Fruit fly (Drosophila melanogaster) whole organism, embryonic: Measurements from ENCODE around the gene Tnpo.

Experiments used
- Awh ChIP-seq: fragments of 200-800 bp; sonication (Bioruptor generic); IDR thresholded peaks from 2 replicates; pipeline ENCODE4, ENCODE4 v1.3.6; 2022; ENCODE audit warnings: missing biosample characterization, missing genetic modification characterization
- CG10274 ChIP-seq: fragments of 200-800 bp; sonication (Bioruptor generic); optimal IDR thresholded peaks from 3 replicates; lab custom pipeline; 2017; ENCODE audit warnings: missing biosample characterization, mild to moderate bottlenecking, missing genetic modification characterization
- CG10979 ChIP-seq: fragments of 200-800 bp; sonication (Bioruptor generic); optimal IDR thresholded peaks from 2 replicates; lab custom pipeline; 2018; ENCODE audit warnings: missing biosample characterization, mild to moderate bottlenecking, missing genetic modification characterization, moderate library complexity
- CG11398 ChIP-seq: fragments of 200-800 bp; sonication (Bioruptor generic); optimal IDR thresholded peaks from 2 replicates; lab custom pipeline; 2016; ENCODE audit warnings: missing biosample characterization, missing genetic modification characterization
- CG11504 ChIP-seq: fragments of 200-800 bp; sonication (Bioruptor generic); optimal IDR thresholded peaks from 3 replicates; lab custom pipeline; 2019; ENCODE audit warnings: missing biosample characterization, mild to moderate bottlenecking, missing genetic modification characterization, moderate library complexity
- CG12299 ChIP-seq: fragments of 200-800 bp; sonication (Bioruptor generic); optimal IDR thresholded peaks from 2 replicates; lab custom pipeline; 2018; ENCODE audit warnings: missing biosample characterization, mild to moderate bottlenecking, missing genetic modification characterization
- CG15479 ChIP-seq: fragments of 200-800 bp; sonication (Bioruptor generic); optimal IDR thresholded peaks from 3 replicates; lab custom pipeline; 2019; ENCODE audit warnings: missing biosample characterization, mild to moderate bottlenecking, missing genetic modification characterization, moderate library complexity
- CG2120 ChIP-seq: fragments of 200-800 bp; sonication (Bioruptor generic); optimal IDR thresholded peaks from 3 replicates; lab custom pipeline; 2016; ENCODE audit warnings: missing biosample characterization, missing genetic modification characterization
- CG2129 ChIP-seq: fragments of 200-800 bp; sonication (Bioruptor generic); IDR thresholded peaks from 2 replicates; pipeline ENCODE4 v1.3.6; 2022; ENCODE audit warnings: missing biosample characterization, missing genetic modification characterization; ENCODE audit not compliant: partially characterized antibody
- CG2875 ChIP-seq: fragments of 200-800 bp; sonication (Bioruptor generic); optimal IDR thresholded peaks from 2 replicates; lab custom pipeline; 2017; ENCODE audit warnings: missing biosample characterization, mild to moderate bottlenecking, missing genetic modification characterization, missing genetic modification reagents
- CG30020 ChIP-seq: fragments of 200-800 bp; optimal IDR thresholded peaks from 2 replicates; lab custom pipeline; 2019; ENCODE audit warnings: missing biosample characterization, mild to moderate bottlenecking, missing genetic modification characterization, moderate library complexity
- CG3065 ChIP-seq: fragments of 200-800 bp; sonication (Bioruptor generic); optimal IDR thresholded peaks from 2 replicates; lab custom pipeline; 2016; ENCODE audit warnings: missing biosample characterization, missing genetic modification characterization
- CG32532 ChIP-seq: fragments of 200-800 bp; sonication (Bioruptor generic); IDR thresholded peaks from 2 replicates; pipeline ENCODE4 v1.3.6; 2022; ENCODE audit warnings: missing biosample characterization, missing genetic modification characterization
- CG4854 ChIP-seq: fragments of 200-800 bp; sonication (Bioruptor generic); optimal IDR thresholded peaks from 2 replicates; lab custom pipeline; 2016; ENCODE audit warnings: missing biosample characterization, missing genetic modification characterization, inconsistent platforms
- CG5245 ChIP-seq: fragments of 200-800 bp; sonication (Bioruptor generic); optimal IDR thresholded peaks from 3 replicates; lab custom pipeline; 2016; ENCODE audit warnings: missing biosample characterization, missing genetic modification characterization
- CG6854 ChIP-seq: fragments of 200-800 bp; sonication (Bioruptor generic); optimal IDR thresholded peaks from 3 replicates; lab custom pipeline; 2017; ENCODE audit warnings: missing biosample characterization, mild to moderate bottlenecking, missing genetic modification characterization
- CG8089 ChIP-seq: fragments of 200-800 bp; sonication (Bioruptor generic); optimal IDR thresholded peaks from 3 replicates; lab custom pipeline; 2016; ENCODE audit warnings: missing biosample characterization, missing genetic modification characterization
- CG9215 ChIP-seq: fragments of 200-800 bp; sonication (Bioruptor generic); IDR thresholded peaks from 2 replicates; pipeline ENCODE4 v1.3.6; 2022; ENCODE audit warnings: missing biosample characterization, missing genetic modification characterization
- CoRest ChIP-seq: fragments of 200-800 bp; sonication (Bioruptor generic); optimal IDR thresholded peaks from 3 replicates; lab custom pipeline; 2018; ENCODE audit warnings: missing biosample characterization, mild to moderate bottlenecking, missing genetic modification characterization, moderate library complexity
- D ChIP-seq, 2 experiments: fragments of 200-800 bp in 1 of 2; fragments of >200 bp in 1 of 2; sonication (Bioruptor generic) in 1 of 2; optimal IDR thresholded peaks; 2 replicates in 1 of 2; 3 replicates in 1 of 2; lab custom pipeline; 2017; ENCODE audit warnings: mild to moderate bottlenecking in 1 of 2, missing biosample characterization in 1 of 2, missing genetic modification characterization in 1 of 2, missing genetic modification reagents in 1 of 2
- D19B ChIP-seq: fragments of 200-800 bp; sonication (Bioruptor generic); optimal IDR thresholded peaks from 2 replicates; lab custom pipeline; 2017; ENCODE audit warnings: missing biosample characterization, mild to moderate bottlenecking, missing genetic modification characterization
- Dad ChIP-seq: fragments of 200-800 bp; sonication (Bioruptor generic); optimal IDR thresholded peaks from 3 replicates; lab custom pipeline; 2016; ENCODE audit warnings: missing biosample characterization, missing genetic modification characterization
- Dll ChIP-seq: fragments of 200-800 bp; sonication (Bioruptor generic); IDR thresholded peaks from 4 replicates; pipeline ENCODE4 v1.3.6; 2022; ENCODE audit warnings: missing biosample characterization, missing genetic modification characterization; ENCODE audit not compliant: partially characterized antibody
- Doc2 ChIP-seq: fragments of 200-800 bp; sonication (Bioruptor generic); IDR thresholded peaks from 2 replicates; pipeline ENCODE4 v1.3.6; 2022; ENCODE audit warnings: missing biosample characterization, missing genetic modification characterization
- Dp ChIP-seq: fragments of 200-800 bp; sonication (Bioruptor generic); optimal IDR thresholded peaks from 2 replicates; lab custom pipeline; 2018; ENCODE audit warnings: missing biosample characterization, mild to moderate bottlenecking, missing genetic modification characterization, moderate library complexity
- Eip74EF ChIP-seq, 2 experiments: fragments of 200-800 bp in 1 of 2; fragments of >200 bp in 1 of 2; sonication (Bioruptor generic) in 1 of 2; optimal IDR thresholded peaks; 2 replicates each; lab custom pipeline; 2017 to 2019; ENCODE audit warnings: missing biosample characterization in 2 of 2, missing genetic modification characterization in 2 of 2, mild to moderate bottlenecking in 1 of 2, moderate library complexity in 1 of 2
- Hr78 ChIP-seq, 2 experiments: fragments of 200-800 bp in 1 of 2; fragments of >200 bp in 1 of 2; sonication (Bioruptor generic) in 1 of 2; optimal IDR thresholded peaks; 2 replicates each; lab custom pipeline; 2017 to 2019; ENCODE audit warnings: missing biosample characterization in 2 of 2, missing genetic modification characterization in 2 of 2, mild to moderate bottlenecking in 1 of 2, moderate library complexity in 1 of 2
- Poxn ChIP-seq: fragments of 200-800 bp; sonication (Bioruptor generic); IDR thresholded peaks from 2 replicates; pipeline ENCODE4 v1.3.6; 2022; ENCODE audit warnings: missing biosample characterization, missing genetic modification characterization
- Ptx1 ChIP-seq: fragments of 200-800 bp; sonication (Bioruptor generic); IDR thresholded peaks from 2 replicates; pipeline ENCODE4 v1.3.6; 2022; ENCODE audit warnings: missing biosample characterization, missing genetic modification characterization
- Sox100B ChIP-seq: fragments of 200-800 bp; sonication (Bioruptor generic); optimal IDR thresholded peaks from 3 replicates; lab custom pipeline; 2018; ENCODE audit warnings: missing biosample characterization, mild to moderate bottlenecking, missing genetic modification characterization
- ab ChIP-seq: fragments of 200-800 bp; sonication (Bioruptor generic); optimal IDR thresholded peaks from 2 replicates; lab custom pipeline; 2016; ENCODE audit warnings: missing biosample characterization, missing genetic modification characterization
- bowl ChIP-seq: fragments of 200-800 bp; sonication (Bioruptor generic); IDR thresholded peaks from 2 replicates; pipeline ENCODE4 v1.3.6; 2022; ENCODE audit warnings: missing biosample characterization, missing genetic modification characterization
- btn ChIP-seq: fragments of 200-800 bp; sonication (Bioruptor generic); optimal IDR thresholded peaks from 2 replicates; lab custom pipeline; 2016; ENCODE audit warnings: missing biosample characterization, missing genetic modification characterization
- caup ChIP-seq: fragments of 200-800 bp; sonication (Bioruptor generic); optimal IDR thresholded peaks from 3 replicates; lab custom pipeline; 2017; ENCODE audit warnings: missing biosample characterization, mild to moderate bottlenecking, missing genetic modification characterization, moderate library complexity; ENCODE audit not compliant: severe bottlenecking
- disco-r ChIP-seq: fragments of 200-800 bp; sonication (Bioruptor generic); optimal IDR thresholded peaks from 2 replicates; lab custom pipeline; 2016; ENCODE audit warnings: missing biosample characterization, missing genetic modification characterization
- dmrt11E ChIP-seq: fragments of 200-800 bp; sonication (Bioruptor generic); optimal IDR thresholded peaks from 3 replicates; lab custom pipeline; 2018; ENCODE audit warnings: missing biosample characterization, mild to moderate bottlenecking, missing genetic modification characterization, moderate library complexity
- esg ChIP-seq: fragments of 200-800 bp; sonication (Bioruptor generic); conservative IDR thresholded peaks from 2 replicates; pipeline ENCODE4 v1.3.6; 2022; ENCODE audit warnings: missing biosample characterization, missing genetic modification characterization
- gcm2 ChIP-seq: fragments of 200-800 bp; sonication (Bioruptor generic); optimal IDR thresholded peaks from 2 replicates; lab custom pipeline; 2016; ENCODE audit warnings: missing biosample characterization, missing genetic modification characterization
- hbn ChIP-seq: fragments of 200-800 bp; sonication (Bioruptor generic); IDR thresholded peaks from 2 replicates; pipeline ENCODE4 v1.3.6; 2022; ENCODE audit warnings: missing biosample characterization, missing genetic modification characterization; ENCODE audit not compliant: partially characterized antibody
- klu ChIP-seq: fragments of 200-800 bp; sonication (Bioruptor generic); IDR thresholded peaks from 2 replicates; pipeline ENCODE4 v1.3.6; 2022; ENCODE audit warnings: missing biosample characterization, missing genetic modification characterization
- luna ChIP-seq: fragments of 200-800 bp; sonication (Bioruptor generic); optimal IDR thresholded peaks from 2 replicates; lab custom pipeline; 2016; ENCODE audit warnings: missing biosample characterization, missing genetic modification characterization
- pfk ChIP-seq: fragments of 200-800 bp; sonication (Bioruptor generic); optimal IDR thresholded peaks from 2 replicates; lab custom pipeline; 2018; ENCODE audit warnings: missing biosample characterization, mild to moderate bottlenecking, missing genetic modification characterization, moderate library complexity
- psq ChIP-seq: fragments of 200-800 bp; sonication (Bioruptor generic); optimal IDR thresholded peaks from 2 replicates; lab custom pipeline; 2017; ENCODE audit warnings: missing biosample characterization, missing genetic modification characterization
- repo ChIP-seq: fragments of 200-800 bp; sonication (Bioruptor generic); optimal IDR thresholded peaks from 2 replicates; lab custom pipeline; 2016; ENCODE audit warnings: missing biosample characterization, missing genetic modification characterization
- stwl ChIP-seq: fragments of 200-800 bp; sonication (Bioruptor generic); optimal IDR thresholded peaks from 3 replicates; lab custom pipeline; 2018; ENCODE audit warnings: missing biosample characterization, mild to moderate bottlenecking, missing genetic modification characterization, moderate library complexity
- tgo ChIP-seq: fragments of 200-800 bp; sonication (Bioruptor generic); IDR thresholded peaks from 3 replicates; pipeline ENCODE4 v1.3.6; 2022; ENCODE audit warnings: missing biosample characterization, missing genetic modification characterization
- tio ChIP-seq: fragments of 200-800 bp; sonication (Bioruptor generic); optimal IDR thresholded peaks from 2 replicates; lab custom pipeline; 2017; ENCODE audit warnings: missing biosample characterization, missing genetic modification characterization, inconsistent platforms
- zfh2 ChIP-seq: fragments of 200-800 bp; sonication (Bioruptor generic); optimal IDR thresholded peaks from 2 replicates; lab custom pipeline; 2016; ENCODE audit warnings: missing biosample characterization, missing genetic modification characterization

The Tnpo gene

dm6 chr3L:6192822-6193555 is at the start of gene Tnpo, which contains the start of gene Sf3b6 (continued):
- TF ChIP-seq Dad (GFP tag; lab: Kevin White, UChicago), result peak; percentile 12
- TF ChIP-seq klu (GFP tag; lab: Robert Waterston, UW), result peak; percentile 85
- TF ChIP-seq Doc2 (GFP tag; lab: Robert Waterston, UW), result peak; percentile 55; the same call in 1 of the 2 replicates
- peak; percentile 58 for TF ChIP-seq psq (GFP tag; lab: Kevin White, UChicago)
- peak; percentile 71 for TF ChIP-seq CG10979 (tag; lab: Kevin White, UChicago)
- no peak for TF ChIP-seq CG6854
- TF ChIP-seq CG5245 (GFP tag; lab: Kevin White, UChicago), result peak; percentile 66
- no peak for TF ChIP-seq Eip74EF (GFP tag; optimal IDR thresholded peaks at IDR 0.05; lab: Kevin White, UChicago)
- TF ChIP-seq stwl (tag; lab: Kevin White, UChicago), result peak; percentile 47
- no peak for TF ChIP-seq gcm2
- peak; percentile 24; the same call in 1 of the 2 replicates for TF ChIP-seq Poxn
- TF ChIP-seq Hr78 (GFP tag; optimal IDR thresholded peaks at IDR 0.05; lab: Kevin White, UChicago), result no peak
- peak; percentile 86 for TF ChIP-seq dmrt11E (tag; lab: Kevin White, UChicago)
- TF ChIP-seq CG2120 (GFP tag; lab: Kevin White, UChicago), result peak; percentile 91
- TF ChIP-seq Sox100B, result no peak
- peak; percentile 84 for TF ChIP-seq Dll (GFP tag; lab: Robert Waterston, UW)
- TF ChIP-seq hbn (GFP tag; lab: Robert Waterston, UW), result peak; percentile 67
- peak; percentile 74 for TF ChIP-seq CG15479 (GFP tag; lab: Kevin White, UChicago)
- peak; percentile 88 for TF ChIP-seq CG9215 (GFP tag; lab: Robert Waterston, UW)
- peak; percentile 88 for TF ChIP-seq D19B
- TF ChIP-seq caup, result peak; percentile 73
- TF ChIP-seq CG11504 (tag; lab: Kevin White, UChicago), result no peak
- peak; percentile 93 for TF ChIP-seq CoRest (tag; lab: Kevin White, UChicago)
- no peak for TF ChIP-seq CG30020 (tag; lab: Kevin White, UChicago)
- peak; percentile 52 for TF ChIP-seq CG2129
- TF ChIP-seq zfh2 (GFP tag; lab: Kevin White, UChicago), result peak; percentile 79
- TF ChIP-seq bowl, result no peak
- TF ChIP-seq esg (GFP tag; lab: Robert Waterston, UW), result peak; percentile 86
- TF ChIP-seq Ptx1 (GFP tag; lab: Robert Waterston, UW), result peak; percentile 92
- peak; percentile 21 for TF ChIP-seq Dp (GFP tag; lab: Kevin White, UChicago)
- TF ChIP-seq repo, result no peak
- peak; percentile 84 for TF ChIP-seq tio
- TF ChIP-seq tgo, result peak; percentile 86
- peak; percentile 8 for TF ChIP-seq pfk (GFP tag; lab: Kevin White, UChicago)
- no peak for TF ChIP-seq CG11398 (GFP tag; lab: Kevin White, UChicago)
- no peak for TF ChIP-seq CG12299 (tag; lab: Kevin White, UChicago)
- TF ChIP-seq D (optimal IDR thresholded peaks at IDR 0.05; lab: Kevin White, UChicago), result no peak
- TF ChIP-seq D (GFP tag; optimal IDR thresholded peaks at IDR 0.05; lab: Kevin White, UChicago), result peak; percentile 68
- peak; percentile 50 for TF ChIP-seq Awh (GFP tag; lab: Robert Waterston, UW)
- peak; percentile 33 for TF ChIP-seq disco-r (GFP tag; lab: Kevin White, UChicago)
- TF ChIP-seq CG32532 (GFP tag; lab: Robert Waterston, UW), result peak; percentile 89
- no peak for TF ChIP-seq CG2875
- TF ChIP-seq CG3065 (GFP tag; lab: Kevin White, UChicago), result peak; percentile 45
- peak; percentile 73 for TF ChIP-seq CG8089
- TF ChIP-seq ab (GFP tag; lab: Kevin White, UChicago), result no peak
- TF ChIP-seq CG4854, result peak; percentile 56
- TF ChIP-seq luna (GFP tag; lab: Kevin White, UChicago), result peak; percentile 9
- TF ChIP-seq btn (GFP tag; lab: Kevin White, UChicago), result no peak
- peak; percentile 80 for TF ChIP-seq CG10274 (GFP tag; lab: Kevin White, UChicago)
